Fruit fly (Drosophila melanogaster): ENCODE measurements around the gene Cyp6d5.

The Cyp6d5 gene

dm6 chr3R:13983272-13984032 is 45.6 kb upstream of the Cyp6d5 start (continued):
- TF ChIP-seq gsb (GFP tag; IDR thresholded peaks at IDR 0.05) (peak; percentile 73), CG3838 (GFP tag; optimal IDR thresholded peaks at IDR 0.05) (peak; percentile 85), CG3847 (GFP tag; IDR thresholded peaks at IDR 0.05) (peak; percentile 82), CG5953 (GFP tag; IDR thresholded peaks at IDR 0.05) (peak; percentile 74), CG4854 (GFP tag; optimal IDR thresholded peaks at IDR 0.05) (peak; percentile 82), CG4328 (GFP tag; optimal IDR thresholded peaks at IDR 0.05) (peak; percentile 88), Dbx (GFP tag; IDR thresholded peaks at IDR 0.05) (peak; percentile 87), CG15011 (GFP tag; optimal IDR thresholded peaks at IDR 0.05) (peak; percentile 88), cad (GFP tag; optimal IDR thresholded peaks at IDR 0.05) (no peak), ac (GFP tag; optimal IDR thresholded peaks at IDR 0.05) (peak; percentile 79), Deaf1 (tag; optimal IDR thresholded peaks at IDR 0.05) (peak; percentile 83), CkIIα-i1 (GFP tag; IDR thresholded peaks at IDR 0.05) (no peak), row (GFP tag; IDR thresholded peaks at IDR 0.05) (peak; percentile 99), sima (GFP tag; optimal IDR thresholded peaks at IDR 0.05) (peak; percentile 60), sc (optimal IDR thresholded peaks at IDR 0.05) (no peak), sc (GFP tag; optimal IDR thresholded peaks at IDR 0.05) (peak; percentile 87), Ada2b (GFP tag; IDR thresholded peaks at IDR 0.05) (peak; percentile 91), CG17568 (GFP tag; optimal IDR thresholded peaks at IDR 0.05) (peak; percentile 88), chinmo (GFP tag; IDR thresholded peaks at IDR 0.05; ENCODE audit: partially characterized antibody) (peak; percentile 92), chm (GFP tag; IDR thresholded peaks at IDR 0.05) (peak; percentile 93), CG14050 (GFP tag; IDR thresholded peaks at IDR 0.05) (peak; percentile 82), CG9727 (GFP tag; optimal IDR thresholded peaks at IDR 0.05) (peak; percentile 95), CG14710 (tag; optimal IDR thresholded peaks at IDR 0.05) (peak; percentile 90), NFAT (GFP tag; IDR thresholded peaks at IDR 0.05) (peak; percentile 72), Myb (GFP tag; optimal IDR thresholded peaks at IDR 0.05) (peak; percentile 88), phol (tag; optimal IDR thresholded peaks at IDR 0.05) (peak; percentile 92), rib (GFP tag; IDR thresholded peaks at IDR 0.05) (peak; percentile 13; the same call in 1 of the 2 replicates), nerfin-1 (tag; optimal IDR thresholded peaks at IDR 0.05) (peak; percentile 85), CG33557 (GFP tag; optimal IDR thresholded peaks at IDR 0.05) (peak; percentile 82), CG18764 (GFP tag; optimal IDR thresholded peaks at IDR 0.05) (peak; percentile 89), CG4404 (GFP tag; IDR thresholded peaks at IDR 0.05) (peak; percentile 91), gro (GFP tag; optimal IDR thresholded peaks at IDR 0.05) (peak; percentile 97), stwl (tag; optimal IDR thresholded peaks at IDR 0.05) (peak; percentile 19), CG13287 (GFP tag; IDR thresholded peaks at IDR 0.05; ENCODE audit: partially characterized antibody) (peak; percentile 15; the same call in 1 of the 2 replicates), Ravus (GFP tag; IDR thresholded peaks at IDR 0.05) (peak; percentile 61), Jarid2 (GFP tag; optimal IDR thresholded peaks at IDR 0.05) (peak; percentile 85), CG17359 (tag; optimal IDR thresholded peaks at IDR 0.05) (peak; percentile 92), unpg (GFP tag; optimal IDR thresholded peaks at IDR 0.05) (peak; percentile 92), CG11247 (GFP tag; IDR thresholded peaks at IDR 0.05) (peak; percentile 77; the same call in 1 of the 2 replicates), CG31388 (GFP tag; optimal IDR thresholded peaks at IDR 0.05) (peak; percentile 54), cas (GFP tag; IDR thresholded peaks at IDR 0.05) (peak; percentile 62; the same call in 1 of the 2 replicates), CG18011 (GFP tag; optimal IDR thresholded peaks at IDR 0.05) (peak; percentile 81), btn (GFP tag; optimal IDR thresholded peaks at IDR 0.05) (peak; percentile 84), fd102C (GFP tag; optimal IDR thresholded peaks at IDR 0.05) (peak; percentile 41), CG1233 (GFP tag; optimal IDR thresholded peaks at IDR 0.05) (peak; percentile 91), Xbp1 (GFP tag; optimal IDR thresholded peaks at IDR 0.05) (peak; percentile 94), bab2 (GFP tag; optimal IDR thresholded peaks at IDR 0.05) (peak; percentile 94), maf-S (GFP tag; optimal IDR thresholded peaks at IDR 0.05) (peak; percentile 92), dmrt11E (tag; optimal IDR thresholded peaks at IDR 0.05) (peak; percentile 87)

Measured in whole organism, embryonic.